Fruit fly (Drosophila melanogaster) whole organism, pupa: ENCODE measurements around the gene CG34436.

Experiments used
- CG10348 ChIP-seq: fragments of 200-800 bp; sonication (Bioruptor generic); IDR thresholded peaks from 2 replicates; pipeline ENCODE4 v1.3.6; 2022; ENCODE audit warnings: missing biosample characterization, missing genetic modification characterization
- CG12605 ChIP-seq: fragments of 200-800 bp; sonication (Bioruptor generic); IDR thresholded peaks from 2 replicates; pipeline ENCODE4 v1.3.6; 2022; ENCODE audit warnings: missing biosample characterization, missing genetic modification characterization
- CG14655 ChIP-seq: fragments of 200-800 bp; sonication (Bioruptor generic); optimal IDR thresholded peaks from 3 replicates; lab custom pipeline; 2017; ENCODE audit warnings: mild to moderate bottlenecking, missing biosample characterization, missing genetic modification reagents, missing genetic modification characterization
- CG17806 ChIP-seq: fragments of 200-800 bp; sonication (Bioruptor generic); optimal IDR thresholded peaks from 2 replicates; lab custom pipeline; 2018; ENCODE audit warnings: missing biosample characterization, mild to moderate bottlenecking, missing genetic modification characterization, moderate library complexity
- CG32121 ChIP-seq: fragments of 200-800 bp; sonication (Bioruptor generic); IDR thresholded peaks from 2 replicates; pipeline ENCODE4 v1.3.6; 2022; ENCODE audit warnings: missing biosample characterization, missing genetic modification characterization
- CG34367 ChIP-seq: fragments of 200-800 bp; sonication (Bioruptor generic); optimal IDR thresholded peaks from 2 replicates; lab custom pipeline; 2018; ENCODE audit warnings: missing biosample characterization, mild to moderate bottlenecking, missing genetic modification characterization
- CG8301 ChIP-seq: fragments of 200-800 bp; sonication (Bioruptor generic); optimal IDR thresholded peaks from 2 replicates; lab custom pipeline; 2018; ENCODE audit warnings: missing biosample characterization, mild to moderate bottlenecking, missing genetic modification characterization
- CG9948 ChIP-seq: fragments of 200-800 bp; sonication (Bioruptor generic); optimal IDR thresholded peaks from 2 replicates; lab custom pipeline; 2018; ENCODE audit warnings: missing biosample characterization, mild to moderate bottlenecking, missing genetic modification characterization, moderate library complexity
- D1 ChIP-seq: fragments of 200-800 bp; sonication (Bioruptor generic); optimal IDR thresholded peaks from 2 replicates; lab custom pipeline; 2018; ENCODE audit warnings: missing biosample characterization, mild to moderate bottlenecking, missing genetic modification characterization, moderate library complexity
- gl ChIP-seq: fragments of 200-800 bp; sonication (Bioruptor generic); optimal IDR thresholded peaks from 2 replicates; lab custom pipeline; 2018; ENCODE audit warnings: missing biosample characterization, mild to moderate bottlenecking, missing genetic modification characterization
- rn ChIP-seq: fragments of 200-800 bp; sonication (Bioruptor generic); IDR thresholded peaks from 2 replicates; pipeline ENCODE4 v1.3.6; 2022; ENCODE audit warnings: missing biosample characterization, missing genetic modification characterization

- TF ChIP-seq CG14655 (GFP tag; lab: Kevin White, UChicago), result peak; percentile 19
- TF ChIP-seq CG8301 (tag; lab: Kevin White, UChicago), result no peak
- TF ChIP-seq rn (GFP tag; lab: Robert Waterston, UW), result no peak
- TF ChIP-seq CG9948, result no peak
- no peak; the same call in 1 of the 2 replicates for TF ChIP-seq CG12605
- peak; percentile 1 for TF ChIP-seq gl (tag; lab: Kevin White, UChicago)
- no peak for TF ChIP-seq CG17806 (tag; lab: Kevin White, UChicago)
- peak; percentile 7 for TF ChIP-seq D1
- TF ChIP-seq CG34367 (tag; lab: Kevin White, UChicago), result no peak
- no peak for TF ChIP-seq CG10348 (GFP tag; lab: Robert Waterston, UW)
- no peak for TF ChIP-seq CG32121 (GFP tag; lab: Robert Waterston, UW)
Measured at dm6 chr3R:28330266-28331125, 48.1 kb downstream of the CG34436 start.
